Fruit fly (Drosophila melanogaster) whole organism, embryonic: Measurements from ENCODE around the gene Nepl12.

Experiments used
- Atf-2 ChIP-seq: fragments of 200-800 bp; sonication (Bioruptor generic); optimal IDR thresholded peaks from 2 replicates; lab custom pipeline; 2016; ENCODE audit warnings: missing biosample characterization, missing genetic modification characterization
- Awh ChIP-seq: fragments of 200-800 bp; sonication (Bioruptor generic); IDR thresholded peaks from 2 replicates; pipeline ENCODE4, ENCODE4 v1.3.6; 2022; ENCODE audit warnings: missing biosample characterization, missing genetic modification characterization
- Bgb ChIP-seq: fragments of 200-800 bp; sonication (Bioruptor generic); IDR thresholded peaks from 2 replicates; pipeline ENCODE4 v1.3.6; 2022; ENCODE audit warnings: missing biosample characterization, missing genetic modification characterization; ENCODE audit not compliant: partially characterized antibody
- CG10431 ChIP-seq: fragments of 200-800 bp; sonication (Bioruptor generic); optimal IDR thresholded peaks from 3 replicates; lab custom pipeline; 2018; ENCODE audit warnings: missing biosample characterization, mild to moderate bottlenecking, missing genetic modification characterization
- CG10462 ChIP-seq: fragments of 200-800 bp; sonication (Bioruptor generic); optimal IDR thresholded peaks from 2 replicates; lab custom pipeline; 2016; ENCODE audit warnings: missing biosample characterization, missing genetic modification characterization
- CG11560 ChIP-seq: fragments of 200-800 bp; sonication (Bioruptor generic); IDR thresholded peaks from 3 replicates; pipeline ENCODE4 v1.3.6; 2022; ENCODE audit warnings: missing biosample characterization, missing genetic modification characterization
- CG13296 ChIP-seq: fragments of 200-800 bp; sonication (Bioruptor generic); optimal IDR thresholded peaks from 3 replicates; lab custom pipeline; 2018; ENCODE audit warnings: missing biosample characterization, mild to moderate bottlenecking, missing genetic modification characterization
- CG1603 ChIP-seq: fragments of 200-800 bp; sonication (Bioruptor generic); optimal IDR thresholded peaks from 2 replicates; lab custom pipeline; 2019; ENCODE audit warnings: missing biosample characterization, mild to moderate bottlenecking, missing genetic modification characterization, moderate library complexity
- CG18476 ChIP-seq: fragments of 200-800 bp; sonication (Bioruptor generic); optimal IDR thresholded peaks from 2 replicates; lab custom pipeline; 2016; ENCODE audit warnings: missing biosample characterization, mild to moderate bottlenecking, missing genetic modification characterization
- CG2120 ChIP-seq: fragments of 200-800 bp; sonication (Bioruptor generic); optimal IDR thresholded peaks from 3 replicates; lab custom pipeline; 2016; ENCODE audit warnings: missing biosample characterization, missing genetic modification characterization
- CG3726 ChIP-seq: fragments of 200-800 bp; sonication (Bioruptor generic); IDR thresholded peaks from 3 replicates; pipeline ENCODE4, ENCODE4 v1.3.6; 2022; ENCODE audit warnings: missing biosample characterization, missing genetic modification characterization
- CG5180 ChIP-seq: fragments of 200-800 bp; sonication (Bioruptor generic); optimal IDR thresholded peaks from 3 replicates; lab custom pipeline; 2017; ENCODE audit warnings: missing biosample characterization, missing genetic modification characterization, mild to moderate bottlenecking, moderate library complexity, missing genetic modification reagents
- CG6765 ChIP-seq: fragments of 200-800 bp; sonication (Bioruptor generic); optimal IDR thresholded peaks from 3 replicates; lab custom pipeline; 2017; ENCODE audit warnings: missing biosample characterization, mild to moderate bottlenecking, missing genetic modification characterization
- CG7271 ChIP-seq: fragments of 200-800 bp; sonication (Bioruptor generic); optimal IDR thresholded peaks from 2 replicates; lab custom pipeline; 2018; ENCODE audit warnings: missing biosample characterization, mild to moderate bottlenecking, missing genetic modification characterization, moderate library complexity
- CG7928 ChIP-seq: fragments of 200-800 bp; sonication (Bioruptor generic); optimal IDR thresholded peaks from 2 replicates; lab custom pipeline; 2017; ENCODE audit warnings: missing biosample characterization, mild to moderate bottlenecking, missing genetic modification characterization
- CoRest ChIP-seq: fragments of 200-800 bp; sonication (Bioruptor generic); optimal IDR thresholded peaks from 3 replicates; lab custom pipeline; 2018; ENCODE audit warnings: missing biosample characterization, mild to moderate bottlenecking, missing genetic modification characterization, moderate library complexity
- ERR ChIP-seq: fragments of 200-800 bp; sonication (Bioruptor generic); optimal IDR thresholded peaks from 2 replicates; lab custom pipeline; 2016; ENCODE audit warnings: missing biosample characterization, missing genetic modification characterization
- Fer2 ChIP-seq: fragments of 200-800 bp; sonication (Bioruptor generic); optimal IDR thresholded peaks from 2 replicates; lab custom pipeline; 2018; ENCODE audit warnings: missing biosample characterization, mild to moderate bottlenecking, missing genetic modification characterization, moderate library complexity
- Myb ChIP-seq: fragments of 200-800 bp; sonication (Bioruptor generic); optimal IDR thresholded peaks from 2 replicates; lab custom pipeline; 2016; ENCODE audit warnings: missing biosample characterization, missing genetic modification characterization
- NC2β ChIP-seq: fragments of 200-800 bp; sonication (Bioruptor generic); optimal IDR thresholded peaks from 2 replicates; lab custom pipeline; 2016; ENCODE audit warnings: missing biosample characterization, missing genetic modification characterization
- Nf-YB ChIP-seq: fragments of 200-800 bp; sonication (Bioruptor generic); optimal IDR thresholded peaks from 3 replicates; lab custom pipeline; 2019; ENCODE audit warnings: missing biosample characterization, mild to moderate bottlenecking, missing genetic modification characterization, moderate library complexity
- Opbp ChIP-seq: fragments of 200-800 bp; sonication (Bioruptor generic); IDR thresholded peaks from 3 replicates; pipeline ENCODE4 v1.3.6; 2022; ENCODE audit warnings: missing biosample characterization, missing genetic modification characterization; ENCODE audit not compliant: partially characterized antibody
- Optix ChIP-seq: fragments of 200-800 bp; sonication (Bioruptor generic); IDR thresholded peaks from 3 replicates; pipeline ENCODE4 v1.3.6; 2022; ENCODE audit warnings: missing biosample characterization, missing genetic modification characterization
- Pdp1 ChIP-seq, 2 experiments: fragments of 200-800 bp; sonication (Bioruptor generic); optimal IDR thresholded peaks; 3 replicates each; lab custom pipeline; 2016; ENCODE audit warnings: missing biosample characterization in 2 of 2, missing genetic modification characterization in 2 of 2, mild to moderate bottlenecking in 1 of 2, moderate library complexity in 1 of 2
- Side ChIP-seq: fragments of 200-800 bp; sonication (Bioruptor generic); optimal IDR thresholded peaks from 2 replicates; lab custom pipeline; 2016; ENCODE audit warnings: missing biosample characterization, missing genetic modification characterization
- Sox102F ChIP-seq: fragments of 200-800 bp; sonication (Bioruptor generic); optimal IDR thresholded peaks from 2 replicates; lab custom pipeline; 2018; ENCODE audit warnings: missing biosample characterization, mild to moderate bottlenecking, missing genetic modification characterization, moderate library complexity
- Xrp1 ChIP-seq: fragments of 200-800 bp; sonication (Bioruptor generic); IDR thresholded peaks from 2 replicates; pipeline ENCODE4 v1.3.6; 2022; ENCODE audit warnings: missing biosample characterization, missing genetic modification characterization
- YL-1 ChIP-seq: fragments of 200-800 bp; sonication (Bioruptor generic); optimal IDR thresholded peaks from 3 replicates; lab custom pipeline; 2017; ENCODE audit warnings: missing biosample characterization, mild to moderate bottlenecking, missing genetic modification characterization
- abd-A ChIP-seq: fragments of 200-800 bp; sonication (Bioruptor generic); optimal IDR thresholded peaks from 3 replicates; lab custom pipeline; 2019; ENCODE audit warnings: missing biosample characterization, mild to moderate bottlenecking, missing genetic modification characterization, moderate library complexity
- bbx ChIP-seq: fragments of 200-800 bp; sonication (Bioruptor generic); IDR thresholded peaks from 2 replicates; pipeline ENCODE4 v1.3.6; 2022; ENCODE audit warnings: missing biosample characterization, missing genetic modification characterization; ENCODE audit not compliant: partially characterized antibody
- chinmo ChIP-seq: fragments of 200-800 bp; sonication (Bioruptor generic); IDR thresholded peaks from 4 replicates; pipeline ENCODE4 v1.3.6; 2022; ENCODE audit warnings: missing biosample characterization, missing genetic modification characterization; ENCODE audit not compliant: partially characterized antibody
- croc ChIP-seq: fragments of 200-800 bp; sonication (Bioruptor generic); conservative IDR thresholded peaks from 3 replicates; pipeline ENCODE4 v1.3.6; 2022; ENCODE audit warnings: missing biosample characterization, missing genetic modification characterization
- da ChIP-seq: fragments of 200-800 bp; sonication (Bioruptor generic); optimal IDR thresholded peaks from 2 replicates; lab custom pipeline; 2016; ENCODE audit warnings: missing biosample characterization, missing genetic modification characterization
- h ChIP-seq: fragments of >200 bp; optimal IDR thresholded peaks from 2 replicates; lab custom pipeline; 2017
- ham ChIP-seq: fragments of 200-800 bp; sonication (Bioruptor generic); IDR thresholded peaks from 2 replicates; pipeline ENCODE4 v1.3.6; 2022; ENCODE audit warnings: missing biosample characterization, missing genetic modification characterization
- hkb ChIP-seq, 2 experiments: fragments of 200-800 bp in 1 of 2; fragments of >200 bp in 1 of 2; sonication (Bioruptor generic) in 1 of 2; IDR thresholded peaks in 1 of 2; optimal IDR thresholded peaks in 1 of 2; 2 replicates each; pipeline versions ENCODE4 v1.3.6 to Lab custom; 2017 to 2022; ENCODE audit warnings: missing biosample characterization in 1 of 2, missing genetic modification characterization in 1 of 2
- jing ChIP-seq: fragments of 200-800 bp; sonication (Bioruptor generic); optimal IDR thresholded peaks from 2 replicates; lab custom pipeline; 2018; ENCODE audit warnings: missing biosample characterization, mild to moderate bottlenecking, missing genetic modification characterization
- kay ChIP-seq: fragments of 200-800 bp; sonication (Bioruptor generic); optimal IDR thresholded peaks from 2 replicates; lab custom pipeline; 2016; ENCODE audit warnings: missing biosample characterization, missing genetic modification characterization
- lmd ChIP-seq: fragments of 200-800 bp; sonication (Bioruptor generic); IDR thresholded peaks from 2 replicates; pipeline ENCODE4 v1.3.6; 2022; ENCODE audit warnings: missing biosample characterization, missing genetic modification characterization
- nerfin-1 ChIP-seq: fragments of 200-800 bp; sonication (Bioruptor generic); optimal IDR thresholded peaks from 3 replicates; lab custom pipeline; 2019; ENCODE audit warnings: missing biosample characterization, mild to moderate bottlenecking, missing genetic modification characterization, moderate library complexity
- nom ChIP-seq: fragments of 200-800 bp; sonication (Bioruptor generic); optimal IDR thresholded peaks from 2 replicates; lab custom pipeline; 2017; ENCODE audit warnings: missing biosample characterization, missing genetic modification characterization, mild to moderate bottlenecking, moderate library complexity, missing genetic modification reagents
- org-1 ChIP-seq: fragments of 200-800 bp; sonication (Bioruptor generic); optimal IDR thresholded peaks from 2 replicates; lab custom pipeline; 2017; ENCODE audit warnings: missing biosample characterization, missing genetic modification characterization
- pb ChIP-seq: fragments of 200-800 bp; sonication (Bioruptor generic); optimal IDR thresholded peaks from 3 replicates; lab custom pipeline; 2016; ENCODE audit warnings: missing biosample characterization, missing genetic modification characterization
- slbo ChIP-seq: fragments of 200-800 bp; sonication (Bioruptor generic); IDR thresholded peaks from 2 replicates; pipeline ENCODE4 v1.3.6; 2022; ENCODE audit warnings: missing biosample characterization, missing genetic modification characterization
- slp2 ChIP-seq: fragments of 200-800 bp; sonication (Bioruptor generic); optimal IDR thresholded peaks from 2 replicates; lab custom pipeline; 2016; ENCODE audit warnings: missing biosample characterization, missing genetic modification characterization
- so ChIP-seq: fragments of 200-800 bp; sonication (Bioruptor generic); IDR thresholded peaks from 3 replicates; pipeline ENCODE4 v1.3.6; 2022; ENCODE audit warnings: missing biosample characterization, missing genetic modification characterization
- tio ChIP-seq: fragments of 200-800 bp; sonication (Bioruptor generic); optimal IDR thresholded peaks from 2 replicates; lab custom pipeline; 2017; ENCODE audit warnings: missing biosample characterization, missing genetic modification characterization, inconsistent platforms
- vfl ChIP-seq: fragments of 200-800 bp; sonication (Bioruptor generic); optimal IDR thresholded peaks from 2 replicates; lab custom pipeline; 2016; ENCODE audit warnings: missing biosample characterization, missing genetic modification characterization
- zen ChIP-seq: fragments of 200-800 bp; sonication (Bioruptor generic); optimal IDR thresholded peaks from 3 replicates; lab custom pipeline; 2018; ENCODE audit warnings: missing biosample characterization, mild to moderate bottlenecking, missing genetic modification characterization, moderate library complexity
- zfh2 ChIP-seq: fragments of 200-800 bp; sonication (Bioruptor generic); optimal IDR thresholded peaks from 2 replicates; lab custom pipeline; 2016; ENCODE audit warnings: missing biosample characterization, missing genetic modification characterization

The Nepl12 gene

DNA sequence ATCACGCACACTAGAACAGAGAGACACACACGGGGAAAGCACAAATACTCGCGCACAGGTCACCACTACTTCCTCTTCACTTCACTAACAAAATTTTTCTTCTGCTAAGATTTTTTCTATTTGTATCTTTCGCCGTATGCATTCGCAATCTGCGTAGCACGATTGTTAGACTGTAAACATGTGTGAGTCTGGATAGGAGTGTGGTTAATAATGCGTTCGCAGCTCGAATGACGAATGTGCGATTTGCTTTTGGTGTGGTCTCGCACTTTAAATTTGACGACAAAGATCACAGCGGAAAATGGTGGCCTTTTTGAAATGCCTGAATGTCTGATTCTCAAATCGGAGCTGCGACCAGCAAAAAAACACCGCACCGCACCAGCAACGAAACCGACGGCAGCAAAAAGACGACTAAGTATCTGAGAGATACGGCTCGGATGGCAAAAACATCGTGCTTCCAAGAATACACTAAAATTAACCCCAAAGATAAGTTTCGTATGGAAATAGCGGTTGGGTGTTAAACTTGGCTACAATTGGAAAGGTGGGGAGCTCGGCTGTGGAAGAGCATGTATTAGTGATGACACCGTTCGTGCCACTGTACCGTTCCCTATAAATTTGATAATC, 29.8 kb downstream of the Nepl12 start, which contains the start of gene Unc-115a (continued):
- TF ChIP-seq Optix (GFP tag; lab: Robert Waterston, UW) (no peak), lmd (GFP tag; lab: Robert Waterston, UW) (no peak), Myb (peak; percentile 72), Atf-2 (GFP tag; lab: Kevin White, UChicago) (peak; percentile 29), Nf-YB (GFP tag; lab: Kevin White, UChicago) (no peak), CG7271 (tag; lab: Kevin White, UChicago) (no peak), Pdp1 (GFP tag; optimal IDR thresholded peaks at IDR 0.05; lab: Kevin White, UChicago) (peak; percentile 27 to 63), tio (GFP tag; lab: Kevin White, UChicago) (no peak), jing (no peak), kay (GFP tag; lab: Kevin White, UChicago) (peak; percentile 38), CG2120 (GFP tag; lab: Kevin White, UChicago) (peak; percentile 69), bbx (GFP tag; lab: Robert Waterston, UW) (no peak), CG1603 (tag; lab: Kevin White, UChicago) (peak; percentile 92), ham (GFP tag; lab: Robert Waterston, UW) (no peak), org-1 (GFP tag; lab: Kevin White, UChicago) (no peak), CG5180 (no peak), nerfin-1 (tag; lab: Kevin White, UChicago) (peak; percentile 76), zen (tag; lab: Kevin White, UChicago) (peak; percentile 67), CG13296 (GFP tag; lab: Kevin White, UChicago) (peak; percentile 41), slbo (GFP tag; lab: Robert Waterston, UW) (no peak), Sox102F (GFP tag; lab: Kevin White, UChicago) (no peak), Side (GFP tag; lab: Kevin White, UChicago) (peak; percentile 44), Awh (GFP tag; lab: Robert Waterston, UW) (no peak), da (GFP tag; lab: Kevin White, UChicago) (peak; percentile 32), abd-A (tag; lab: Kevin White, UChicago) (no peak), CG10431 (peak; percentile 32), croc (GFP tag; lab: Robert Waterston, UW) (no peak), chinmo (GFP tag; lab: Robert Waterston, UW) (no peak), CG3726 (GFP tag; lab: Robert Waterston, UW) (no peak), YL-1 (GFP tag; lab: Kevin White, UChicago) (peak; percentile 75), ERR (GFP tag; lab: Kevin White, UChicago) (peak; percentile 51), CG7928 (no peak), Xrp1 (no peak), CoRest (tag; lab: Kevin White, UChicago) (peak; percentile 27), Opbp (GFP tag; lab: Robert Waterston, UW) (no peak), NC2β (GFP tag; lab: Kevin White, UChicago) (peak; percentile 31), hkb (optimal IDR thresholded peaks at IDR 0.05; lab: Kevin White, UChicago) (no peak), hkb (GFP tag; IDR thresholded peaks at IDR 0.05; lab: Robert Waterston, UW) (no peak), CG6765 (GFP tag; lab: Kevin White, UChicago) (peak; percentile 19), Bgb (GFP tag; lab: Robert Waterston, UW) (no peak), pb (peak; percentile 69), slp2 (GFP tag; lab: Kevin White, UChicago) (no peak), CG11560 (tag; lab: Robert Waterston, UW) (no peak), vfl (GFP tag; lab: Kevin White, UChicago) (peak; percentile 39), Fer2 (tag; lab: Kevin White, UChicago) (no peak), nom (GFP tag; lab: Kevin White, UChicago) (no peak), h (lab: Kevin White, UChicago) (no peak), CG18476 (no peak), CG10462 (GFP tag; lab: Kevin White, UChicago) (peak; percentile 46), zfh2 (GFP tag; lab: Kevin White, UChicago) (peak; percentile 54), so (GFP tag; lab: Robert Waterston, UW) (no peak)
